Worm (Caenorhabditis elegans) whole organism, late embryonic: ENCODE results near the gene Y57G11C.5.

Experiments
- F13H6.1 ChIP-seq: sonication (generic microtip); optimal IDR thresholded peaks from 2 replicates; lab custom pipeline; 2016; ENCODE audit warnings: missing genetic modification characterization, missing compliant biosample characterization
- K02D7.2 ChIP-seq: sonication (generic microtip); optimal IDR thresholded peaks from 2 replicates; lab custom pipeline; 2017; ENCODE audit warnings: mild to moderate bottlenecking, missing genetic modification characterization, missing compliant biosample characterization
- K09A11.1 ChIP-seq: sonication (generic microtip); optimal IDR thresholded peaks from 2 replicates; lab custom pipeline; 2017; ENCODE audit warnings: antibody characterized with exemption, mild to moderate bottlenecking, missing genetic modification characterization, missing compliant biosample characterization; ENCODE audit not compliant: insufficient read depth
- T23F11.4 ChIP-seq: fragments of 200-800 bp; sonication (Bioruptor generic); optimal IDR thresholded peaks from 2 replicates; lab custom pipeline; 2018; ENCODE audit warnings: mild to moderate bottlenecking, missing genetic modification characterization, missing compliant biosample characterization
- ahr-1 ChIP-seq: sonication (generic microtip); optimal IDR thresholded peaks from 2 replicates; lab custom pipeline; 2016; ENCODE audit warnings: missing genetic modification characterization, missing compliant biosample characterization
- ama-1 ChIP-seq: fragments of 150-350 bp; optimal IDR thresholded peaks from 2 replicates; lab custom pipeline; 2014
- ceh-14 ChIP-seq: sonication (generic microtip); optimal IDR thresholded peaks from 2 replicates; lab custom pipeline; 2016; ENCODE audit warnings: missing genotype, missing genetic modification characterization, missing compliant biosample characterization
- ceh-18 ChIP-seq: sonication (generic microtip); optimal IDR thresholded peaks from 2 replicates; lab custom pipeline; 2016; ENCODE audit warnings: missing genetic modification characterization, missing compliant biosample characterization
- ceh-19 ChIP-seq: fragments of 200-800 bp; sonication (Bioruptor generic); optimal IDR thresholded peaks from 2 replicates; lab custom pipeline; 2018; ENCODE audit warnings: mild to moderate bottlenecking, missing genetic modification characterization, missing compliant biosample characterization
- ceh-22 ChIP-seq: sonication (generic microtip); optimal IDR thresholded peaks from 2 replicates; lab custom pipeline; 2017; ENCODE audit warnings: missing biosample characterization, missing genetic modification characterization
- ceh-24 ChIP-seq: sonication (generic microtip); optimal IDR thresholded peaks from 2 replicates; lab custom pipeline; 2016; ENCODE audit warnings: mild to moderate bottlenecking, missing genetic modification characterization, missing compliant biosample characterization
- ceh-30 ChIP-seq: fragments of 150-350 bp; optimal IDR thresholded peaks from 2 replicates; lab custom pipeline; 2014; ENCODE audit warnings: missing biosample characterization, missing genetic modification characterization
- ceh-31 ChIP-seq: sonication (generic microtip); optimal IDR thresholded peaks from 2 replicates; lab custom pipeline; 2016; ENCODE audit warnings: missing genetic modification characterization, missing compliant biosample characterization
- ceh-34 ChIP-seq: sonication (generic microtip); optimal IDR thresholded peaks from 2 replicates; lab custom pipeline; 2016; ENCODE audit warnings: mild to moderate bottlenecking, missing genetic modification characterization, missing compliant biosample characterization
- ceh-48 ChIP-seq: sonication (generic microtip); optimal IDR thresholded peaks from 2 replicates; lab custom pipeline; 2016; ENCODE audit warnings: missing genetic modification characterization, inconsistent platforms, missing compliant biosample characterization
- ceh-9 ChIP-seq: sonication (generic microtip); optimal IDR thresholded peaks from 2 replicates; lab custom pipeline; 2016; ENCODE audit warnings: mild to moderate bottlenecking, missing genetic modification characterization, inconsistent platforms, missing compliant biosample characterization
- che-1 ChIP-seq: sonication (generic microtip); optimal IDR thresholded peaks from 2 replicates; lab custom pipeline; 2016; ENCODE audit warnings: mild to moderate bottlenecking, missing genetic modification characterization, missing compliant biosample characterization
- elt-2 ChIP-seq: sonication (generic microtip); optimal IDR thresholded peaks from 2 replicates; lab custom pipeline; 2016; ENCODE audit warnings: missing genetic modification reagents, missing genetic modification characterization, missing compliant biosample characterization
- ets-4 ChIP-seq: sonication (generic microtip); optimal IDR thresholded peaks from 2 replicates; lab custom pipeline; 2016; ENCODE audit warnings: missing genetic modification characterization, missing compliant biosample characterization
- eyg-1 ChIP-seq: sonication (generic microtip); optimal IDR thresholded peaks from 2 replicates; lab custom pipeline; 2016; ENCODE audit warnings: missing genotype, missing genetic modification characterization, missing compliant biosample characterization
- fax-1 ChIP-seq: sonication (generic microtip); optimal IDR thresholded peaks from 2 replicates; lab custom pipeline; 2016; ENCODE audit warnings: missing genotype, missing genetic modification characterization, missing compliant biosample characterization
- fkh-10 ChIP-seq: fragments of 150-350 bp; optimal IDR thresholded peaks from 2 replicates; lab custom pipeline; 2014; ENCODE audit warnings: missing biosample characterization, missing genetic modification reagents, missing genetic modification characterization
- fkh-6 ChIP-seq: sonication (generic microtip); optimal IDR thresholded peaks from 2 replicates; lab custom pipeline; 2016; ENCODE audit warnings: missing genetic modification characterization, missing compliant biosample characterization
- hlh-8 ChIP-seq: sonication (generic microtip); optimal IDR thresholded peaks from 2 replicates; lab custom pipeline; 2016; ENCODE audit warnings: missing genotype, missing genetic modification characterization, missing compliant biosample characterization
- lim-6 ChIP-seq: sonication (generic microtip); optimal IDR thresholded peaks from 2 replicates; lab custom pipeline; 2016; ENCODE audit warnings: missing genetic modification characterization, missing compliant biosample characterization
- madf-2 ChIP-seq: sonication (generic microtip); optimal IDR thresholded peaks from 2 replicates; lab custom pipeline; 2017; ENCODE audit warnings: missing genetic modification characterization, missing compliant biosample characterization
- mec-3 ChIP-seq: sonication (generic microtip); optimal IDR thresholded peaks from 2 replicates; lab custom pipeline; 2016; ENCODE audit warnings: borderline replicate concordance, missing genetic modification characterization, missing compliant biosample characterization
- nfya-1 ChIP-seq: sonication (generic microtip); optimal IDR thresholded peaks from 2 replicates; lab custom pipeline; 2017; ENCODE audit warnings: missing genetic modification characterization, mild to moderate bottlenecking, missing compliant biosample characterization, antibody characterized with exemption, moderate library complexity
- nhr-11 ChIP-seq: fragments of 150-350 bp; optimal IDR thresholded peaks from 2 replicates; lab custom pipeline; 2014; ENCODE audit warnings: missing biosample characterization, missing genetic modification characterization
- nhr-232 ChIP-seq: sonication (generic microtip); optimal IDR thresholded peaks from 2 replicates; lab custom pipeline; 2016; ENCODE audit warnings: missing genetic modification characterization, missing compliant biosample characterization
- pat-9 ChIP-seq: fragments of 200-800 bp; sonication (Bioruptor generic); optimal IDR thresholded peaks from 2 replicates; lab custom pipeline; 2018; ENCODE audit warnings: mild to moderate bottlenecking, missing genetic modification characterization, moderate library complexity, missing compliant biosample characterization
- pha-2 ChIP-seq: sonication (generic microtip); optimal IDR thresholded peaks from 2 replicates; lab custom pipeline; 2017; ENCODE audit warnings: mild to moderate bottlenecking, missing genetic modification characterization, missing compliant biosample characterization
- pros-1 ChIP-seq: fragments of 150-350 bp; optimal IDR thresholded peaks from 2 replicates; lab custom pipeline; 2014; ENCODE audit warnings: missing biosample characterization, missing genetic modification reagents, missing genetic modification characterization
- rnt-1 ChIP-seq: sonication (generic microtip); optimal IDR thresholded peaks from 2 replicates; lab custom pipeline; 2016; ENCODE audit warnings: missing genetic modification characterization, missing compliant biosample characterization
- sox-2 ChIP-seq: fragments of 200-800 bp; sonication (Bioruptor generic); IDR thresholded peaks from 2 replicates; pipeline ENCODE4 v1.3.6; 2022; ENCODE audit warnings: missing genetic modification reagents, missing genetic modification characterization, missing compliant biosample characterization
- sox-4 ChIP-seq: sonication (generic microtip); optimal IDR thresholded peaks from 2 replicates; lab custom pipeline; 2017; ENCODE audit warnings: mild to moderate bottlenecking, missing genetic modification characterization, inconsistent platforms, missing compliant biosample characterization
- syd-9 ChIP-seq: sonication (generic microtip); optimal IDR thresholded peaks from 2 replicates; lab custom pipeline; 2016; ENCODE audit warnings: mild to moderate bottlenecking, missing genetic modification characterization, moderate library complexity, missing compliant biosample characterization
- ttx-3 ChIP-seq: sonication (generic microtip); optimal IDR thresholded peaks from 2 replicates; lab custom pipeline; 2016; ENCODE audit warnings: missing genetic modification reagents, missing genetic modification characterization, missing compliant biosample characterization
- unc-3 ChIP-seq, 2 experiments: fragments of 200-800 bp in 1 of 2; sonication (Bioruptor generic) in 1 of 2; sonication (generic microtip) in 1 of 2; conservative IDR thresholded peaks in 1 of 2; optimal IDR thresholded peaks in 1 of 2; 2 replicates each; pipeline versions ENCODE4 v1.3.6 to Lab custom; 2016 to 2022; ENCODE audit warnings: missing compliant biosample characterization in 2 of 2, missing genetic modification characterization in 2 of 2, missing genetic modification reagents in 1 of 2
- unc-42 ChIP-seq: sonication (generic microtip); optimal IDR thresholded peaks from 2 replicates; lab custom pipeline; 2016; ENCODE audit warnings: missing genotype, missing genetic modification characterization, missing compliant biosample characterization
- unc-86 ChIP-seq: sonication (generic microtip); optimal IDR thresholded peaks from 2 replicates; lab custom pipeline; 2016; ENCODE audit warnings: missing genetic modification characterization, missing compliant biosample characterization
- zip-5 ChIP-seq: sonication (generic microtip); optimal IDR thresholded peaks from 2 replicates; lab custom pipeline; 2016; ENCODE audit warnings: missing genetic modification characterization, missing compliant biosample characterization
- ztf-16 ChIP-seq: sonication (generic microtip); optimal IDR thresholded peaks from 2 replicates; lab custom pipeline; 2017; ENCODE audit warnings: missing genetic modification characterization, missing compliant biosample characterization

The Y57G11C.5 gene

DNA sequence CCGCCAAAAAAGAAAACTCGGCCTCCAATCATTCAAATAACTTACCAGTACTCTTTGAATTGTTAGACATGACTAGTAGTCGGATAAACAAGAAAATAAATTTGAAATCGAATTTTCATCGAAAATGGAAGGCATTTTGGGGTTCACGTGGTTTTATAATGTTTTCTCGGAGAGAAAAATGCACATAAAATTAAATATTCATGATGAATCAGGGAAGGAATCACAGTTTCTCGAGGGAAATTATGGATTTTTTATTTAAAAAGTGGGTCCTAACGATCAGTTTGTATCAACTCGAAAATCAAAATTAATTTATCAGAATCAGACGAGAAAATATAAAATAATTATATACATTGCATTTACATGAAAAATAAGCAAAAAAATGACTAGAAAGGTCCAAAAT, at the start of gene Y57G11C.5:
Gene Y57G11C.5 (minus strand): TSS at position 101 of the 400 bp plus-strand sequence.
- TF ChIP-seq elt-2 (tag; lab: Kevin White, UChicago) = no peak
- no peak for TF ChIP-seq T23F11.4 (GFP tag; lab: Kevin White, UChicago)
- no peak for TF ChIP-seq pha-2
- TF ChIP-seq ets-4 (tag; lab: Kevin White, UChicago) = no peak
- TF ChIP-seq lim-6 (tag; lab: Kevin White, UChicago) = no peak
- no peak for TF ChIP-seq ceh-31 (tag; lab: Kevin White, UChicago)
- TF ChIP-seq unc-42 (tag; lab: Kevin White, UChicago) = no peak
- no peak for TF ChIP-seq ceh-30 (tag; lab: Kevin White, UChicago)
- no peak for TF ChIP-seq ceh-48
- TF ChIP-seq hlh-8 (tag; lab: Kevin White, UChicago) = no peak
- TF ChIP-seq ceh-18 (tag; lab: Kevin White, UChicago) = no peak
- no peak for TF ChIP-seq nhr-232 (tag; lab: Kevin White, UChicago)
- no peak for TF ChIP-seq pros-1 (tag; lab: Kevin White, UChicago)
- TF ChIP-seq ceh-14 (tag; lab: Kevin White, UChicago) = no peak
- TF ChIP-seq K02D7.2 (tag; lab: Kevin White, UChicago) = no peak
- TF ChIP-seq ahr-1 (tag; lab: Kevin White, UChicago) = no peak
- no peak for TF ChIP-seq ceh-19
- TF ChIP-seq fax-1 (tag; lab: Kevin White, UChicago) = no peak

DNA sequence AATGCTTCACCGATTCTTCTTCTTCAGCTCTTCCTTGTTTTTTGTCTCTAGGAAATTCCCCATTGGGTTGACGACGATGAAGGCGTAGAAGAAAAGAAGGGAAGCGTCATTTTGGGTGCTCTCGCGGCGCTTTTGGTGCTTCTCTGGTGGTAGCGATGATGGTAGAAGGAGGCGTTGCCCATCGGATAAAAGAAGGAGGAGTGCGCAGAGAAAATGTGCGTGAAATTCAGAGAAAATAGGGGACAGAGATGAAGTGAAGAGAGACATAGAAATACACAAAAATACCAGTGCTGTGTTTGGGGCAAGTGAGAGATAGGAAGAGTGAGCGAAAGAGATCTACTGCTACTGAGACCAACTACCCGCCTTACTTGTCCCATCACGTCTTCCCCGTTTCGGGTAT, 41.7 kb upstream of the Y57G11C.5 start, which contains the start of gene oig-5:
Gene oig-5 (plus strand): TSS at position 301 of the 400 bp plus-strand sequence.
- no peak for TF ChIP-seq madf-2 (tag; lab: Kevin White, UChicago)
- TF ChIP-seq pha-2 = no peak
- no peak for TF ChIP-seq ceh-48
- TF ChIP-seq ceh-9 (tag; lab: Kevin White, UChicago) = no peak
- no peak for TF ChIP-seq zip-5 (tag; lab: Kevin White, UChicago)
- TF ChIP-seq K09A11.1 (tag; lab: Kevin White, UChicago) = no peak
- TF ChIP-seq sox-2 (GFP tag; lab: Robert Waterston, UW) = no peak
- no peak for TF ChIP-seq sox-4 (tag; lab: Kevin White, UChicago)
- TF ChIP-seq ceh-31 (tag; lab: Kevin White, UChicago) = peak; percentile 9

DNA sequence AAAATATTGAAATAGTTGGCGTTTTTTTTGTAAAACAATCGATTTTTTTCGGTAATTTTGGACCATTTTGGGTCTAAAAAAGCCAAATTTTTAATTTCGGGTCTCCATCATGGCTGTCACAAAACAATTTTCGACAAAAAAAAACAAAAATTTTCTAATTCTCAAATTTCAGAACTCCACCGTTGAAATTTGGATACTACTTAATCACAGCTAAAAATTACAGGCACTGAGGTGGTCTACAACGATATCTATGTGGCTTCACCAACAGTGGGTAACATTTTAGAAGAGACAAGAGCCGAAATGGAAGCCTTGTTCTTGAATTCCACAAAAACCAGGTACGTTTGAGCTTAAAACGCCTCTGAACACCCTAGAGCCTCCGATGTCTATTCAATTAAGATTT, 37.1 kb upstream of the Y57G11C.5 start, which contains the start of gene Y57G11C.1142:
Gene Y57G11C.1142 (plus strand): TSS at position 301 of the 400 bp plus-strand sequence.
- TF ChIP-seq ama-1 (no peak), madf-2 (tag; lab: Kevin White, UChicago) (no peak), pros-1 (tag; lab: Kevin White, UChicago) (no peak), F13H6.1 (tag; lab: Kevin White, UChicago) (no peak), ceh-24 (tag; lab: Kevin White, UChicago) (no peak), nhr-11 (tag; lab: Kevin White, UChicago) (no peak), ahr-1 (tag; lab: Kevin White, UChicago) (no peak), ceh-22 (no peak)

DNA sequence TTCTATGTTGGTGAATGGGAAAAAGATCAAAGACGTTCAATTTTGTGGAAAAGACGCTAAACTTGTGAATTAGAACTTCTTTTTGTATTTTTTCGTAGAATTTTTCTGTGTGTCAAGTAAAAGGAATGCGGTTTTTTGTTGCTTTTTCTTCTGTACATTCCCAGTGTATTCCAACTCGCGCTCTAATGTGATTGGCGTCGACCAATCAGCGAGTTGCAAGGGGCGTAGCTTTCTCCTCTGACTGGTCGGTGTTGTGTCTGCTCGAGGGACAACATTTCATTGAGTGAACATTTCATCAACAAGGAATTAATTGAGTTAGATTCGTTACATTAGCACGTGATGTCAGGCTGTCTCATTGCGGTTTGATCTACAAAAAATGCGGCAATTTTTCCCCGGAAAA, 35.7 kb upstream of the Y57G11C.5 start:
- peak; percentile 68 for TF ChIP-seq nfya-1 (tag; lab: Kevin White, UChicago)
- TF ChIP-seq lim-6 (tag; lab: Kevin White, UChicago) = no peak
- TF ChIP-seq, all 69 proteins: peak for 1

DNA sequence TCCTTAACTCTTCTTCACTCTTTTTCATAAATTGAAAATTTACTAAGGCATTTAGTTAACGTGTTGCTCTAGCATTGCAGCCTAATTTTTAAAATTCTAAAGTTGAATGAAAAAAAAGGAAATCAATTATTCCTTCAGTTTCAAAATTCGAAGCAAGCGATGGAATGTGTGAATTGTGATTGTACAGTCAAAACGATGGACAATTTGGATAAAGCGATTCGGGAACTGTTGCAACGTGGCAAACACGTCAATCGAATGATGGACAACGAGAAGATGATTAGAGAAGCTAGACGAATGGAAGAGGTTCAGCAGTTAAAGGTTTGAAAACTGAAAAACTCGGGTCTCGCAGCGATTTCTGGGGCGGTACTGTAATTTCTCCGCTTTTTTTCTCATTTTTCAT, 34.0 kb upstream of the Y57G11C.5 start, which contains the start of gene Y57G11C.14:
Gene Y57G11C.14 (plus strand): TSS at position 126 of the 400 bp plus-strand sequence.
- TF ChIP-seq syd-9 (tag; lab: Kevin White, UChicago) (no peak), ztf-16 (tag; lab: Kevin White, UChicago) (no peak), fkh-6 (no peak), ceh-48 (no peak), unc-86 (no peak), mec-3 (no peak), ceh-19 (no peak), fkh-10 (no peak), unc-3 (GFP tag; conservative IDR thresholded peaks at IDR 0.05; lab: Robert Waterston, UW) (no peak), unc-3 (tag; optimal IDR thresholded peaks at IDR 0.05; lab: Kevin White, UChicago) (no peak), che-1 (tag; lab: Kevin White, UChicago) (no peak), ceh-34 (no peak), eyg-1 (tag; lab: Kevin White, UChicago) (no peak), ets-4 (tag; lab: Kevin White, UChicago) (no peak), ceh-24 (tag; lab: Kevin White, UChicago) (no peak), pat-9 (tag; lab: Kevin White, UChicago) (no peak), madf-2 (tag; lab: Kevin White, UChicago) (no peak), ttx-3 (tag; lab: Kevin White, UChicago) (no peak), sox-2 (GFP tag; lab: Robert Waterston, UW) (no peak), fax-1 (tag; lab: Kevin White, UChicago) (no peak), rnt-1 (tag; lab: Kevin White, UChicago) (no peak)
